Worm (Caenorhabditis elegans) whole organism, young adult: ENCODE measurements around the gene F40G9.17.

ENCODE experiments used
- dpff-1 ChIP-seq: sonication (generic microtip); optimal IDR thresholded peaks from 2 replicates; lab custom pipeline; 2017; ENCODE audit warnings: mild to moderate bottlenecking, missing genetic modification characterization, missing compliant biosample characterization
- dpl-1 ChIP-seq: fragments of 150-350 bp; optimal IDR thresholded peaks from 2 replicates; lab custom pipeline; 2014; ENCODE audit warnings: missing biosample characterization, missing genetic modification reagents, missing genetic modification characterization
- efl-1 ChIP-seq: fragments of 150-350 bp; optimal IDR thresholded peaks from 2 replicates; lab custom pipeline; 2014; ENCODE audit warnings: missing biosample characterization, missing genetic modification reagents, missing genetic modification characterization
- hrde-1 ChIP-seq: sonication (generic microtip); optimal IDR thresholded peaks from 2 replicates; lab custom pipeline; 2016; ENCODE audit warnings: missing genetic modification characterization, mild to moderate bottlenecking, missing compliant biosample characterization, moderate library complexity, missing genotype, missing genetic modification reagents, borderline replicate concordance

DNA sequence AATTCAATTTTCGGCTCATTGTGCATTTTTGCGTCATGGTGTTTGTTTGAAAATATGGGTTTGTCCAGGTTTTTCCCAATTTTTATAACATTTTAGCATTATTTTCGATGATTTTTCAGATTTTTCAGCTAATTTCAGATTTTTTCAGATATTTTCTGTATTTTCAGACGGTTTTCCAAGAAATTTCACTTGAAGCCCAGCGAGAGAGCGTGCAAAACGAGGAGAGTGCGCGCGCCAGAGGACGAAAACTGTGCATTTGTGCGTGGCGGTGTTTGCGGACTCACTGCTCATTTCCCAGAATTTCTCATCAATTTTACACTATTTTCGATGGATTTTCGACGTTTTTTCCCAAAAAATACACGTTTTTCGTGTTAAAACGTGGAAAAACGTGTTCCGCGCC lies 40.9 kb downstream of the F40G9.17 start:
- peak; percentile 38 for TF ChIP-seq efl-1 (GFP tag; lab: Kevin White, UChicago)
- peak; percentile 20 for TF ChIP-seq dpl-1
- no peak for TF ChIP-seq dpff-1
- TF ChIP-seq hrde-1 (tag; lab: Kevin White, UChicago) = no peak
